Fruit fly (Drosophila melanogaster) whole organism, embryonic: ENCODE data around the gene tho2.
A peak's percentile ranks its signal among the peaks of the same experiment; 100 is the strongest.

Experiments used
- CG10366 ChIP-seq: fragments of 200-800 bp; sonication (Bioruptor generic); IDR thresholded peaks from 2 replicates; pipeline ENCODE4 v1.3.6; 2022; ENCODE audit warnings: missing biosample characterization, missing genetic modification characterization
- CG10979 ChIP-seq: fragments of 200-800 bp; sonication (Bioruptor generic); optimal IDR thresholded peaks from 2 replicates; lab custom pipeline; 2018; ENCODE audit warnings: missing biosample characterization, mild to moderate bottlenecking, missing genetic modification characterization, moderate library complexity
- CG11085 ChIP-seq: fragments of 200-800 bp; sonication (Bioruptor generic); IDR thresholded peaks from 2 replicates; pipeline ENCODE4 v1.3.6; 2022; ENCODE audit warnings: missing biosample characterization, missing genetic modification characterization
- CG11504 ChIP-seq: fragments of 200-800 bp; sonication (Bioruptor generic); optimal IDR thresholded peaks from 3 replicates; lab custom pipeline; 2019; ENCODE audit warnings: missing biosample characterization, mild to moderate bottlenecking, missing genetic modification characterization, moderate library complexity
- CG12659 ChIP-seq: fragments of 200-800 bp; sonication (Bioruptor generic); optimal IDR thresholded peaks from 3 replicates; lab custom pipeline; 2017; ENCODE audit warnings: mild to moderate bottlenecking, missing biosample characterization, missing genetic modification reagents, missing genetic modification characterization
- CG13123 ChIP-seq: fragments of 200-800 bp; sonication (Bioruptor generic); optimal IDR thresholded peaks from 2 replicates; lab custom pipeline; 2016; ENCODE audit warnings: missing biosample characterization, missing genetic modification characterization
- CG14710 ChIP-seq: fragments of 200-800 bp; sonication (Bioruptor generic); optimal IDR thresholded peaks from 3 replicates; lab custom pipeline; 2019; ENCODE audit warnings: missing biosample characterization, mild to moderate bottlenecking, missing genetic modification characterization, moderate library complexity
- CG17829 ChIP-seq: fragments of 200-800 bp; optimal IDR thresholded peaks from 2 replicates; lab custom pipeline; 2019; ENCODE audit warnings: missing biosample characterization, mild to moderate bottlenecking, missing genetic modification characterization, moderate library complexity
- CG18599 ChIP-seq: fragments of 200-800 bp; sonication (Bioruptor generic); optimal IDR thresholded peaks from 3 replicates; lab custom pipeline; 2017; ENCODE audit warnings: missing biosample characterization, missing genetic modification characterization, mild to moderate bottlenecking, moderate library complexity, missing genetic modification reagents
- CG18619 ChIP-seq: fragments of 200-800 bp; sonication (Bioruptor generic); optimal IDR thresholded peaks from 3 replicates; lab custom pipeline; 2017; ENCODE audit warnings: missing biosample characterization, mild to moderate bottlenecking, missing genetic modification characterization
- CG2120 ChIP-seq: fragments of 200-800 bp; sonication (Bioruptor generic); optimal IDR thresholded peaks from 3 replicates; lab custom pipeline; 2016; ENCODE audit warnings: missing biosample characterization, missing genetic modification characterization
- CG31365 ChIP-seq: fragments of 200-800 bp; sonication (Bioruptor generic); optimal IDR thresholded peaks from 2 replicates; lab custom pipeline; 2018; ENCODE audit warnings: missing biosample characterization, mild to moderate bottlenecking, missing genetic modification characterization
- CG34422 ChIP-seq: fragments of 200-800 bp; sonication (Bioruptor generic); IDR thresholded peaks from 3 replicates; pipeline ENCODE4 v1.3.6; 2022; ENCODE audit warnings: missing biosample characterization, missing genetic modification characterization
- CG4282 ChIP-seq: fragments of 200-800 bp; sonication (Bioruptor generic); optimal IDR thresholded peaks from 2 replicates; lab custom pipeline; 2016; ENCODE audit warnings: missing biosample characterization, missing genetic modification characterization
- CG5180 ChIP-seq: fragments of 200-800 bp; sonication (Bioruptor generic); optimal IDR thresholded peaks from 3 replicates; lab custom pipeline; 2017; ENCODE audit warnings: missing biosample characterization, missing genetic modification characterization, mild to moderate bottlenecking, moderate library complexity, missing genetic modification reagents
- CG6175 ChIP-seq: fragments of 200-800 bp; sonication (Bioruptor generic); IDR thresholded peaks from 3 replicates; pipeline ENCODE4 v1.3.6; 2022; ENCODE audit warnings: missing biosample characterization, missing genetic modification characterization
- CG6683 ChIP-seq: fragments of 200-800 bp; sonication (Bioruptor generic); optimal IDR thresholded peaks from 2 replicates; lab custom pipeline; 2017; ENCODE audit warnings: missing biosample characterization, mild to moderate bottlenecking, missing genetic modification characterization, missing genetic modification reagents
- CG6765 ChIP-seq: fragments of 200-800 bp; sonication (Bioruptor generic); optimal IDR thresholded peaks from 3 replicates; lab custom pipeline; 2017; ENCODE audit warnings: missing biosample characterization, mild to moderate bottlenecking, missing genetic modification characterization
- CG7271 ChIP-seq: fragments of 200-800 bp; sonication (Bioruptor generic); optimal IDR thresholded peaks from 2 replicates; lab custom pipeline; 2018; ENCODE audit warnings: missing biosample characterization, mild to moderate bottlenecking, missing genetic modification characterization, moderate library complexity
- CG8281 ChIP-seq: fragments of 200-800 bp; sonication (Bioruptor generic); optimal IDR thresholded peaks from 2 replicates; lab custom pipeline; 2018; ENCODE audit warnings: missing biosample characterization, mild to moderate bottlenecking, missing genetic modification characterization, moderate library complexity
- Dip3 ChIP-seq: fragments of 200-800 bp; sonication (Bioruptor generic); optimal IDR thresholded peaks from 3 replicates; lab custom pipeline; 2016; ENCODE audit warnings: missing biosample characterization, missing genetic modification characterization
- Dll ChIP-seq: fragments of 200-800 bp; sonication (Bioruptor generic); IDR thresholded peaks from 4 replicates; pipeline ENCODE4 v1.3.6; 2022; ENCODE audit warnings: missing biosample characterization, missing genetic modification characterization; ENCODE audit not compliant: partially characterized antibody
- Hmx ChIP-seq: fragments of 200-800 bp; sonication (Bioruptor generic); optimal IDR thresholded peaks from 2 replicates; lab custom pipeline; 2016; ENCODE audit warnings: missing biosample characterization, missing genetic modification characterization
- MTF-1 ChIP-seq: fragments of 200-800 bp; sonication (Bioruptor generic); optimal IDR thresholded peaks from 2 replicates; lab custom pipeline; 2018; ENCODE audit warnings: missing biosample characterization, mild to moderate bottlenecking, missing genetic modification characterization, borderline replicate concordance
- Med ChIP-seq: fragments of 200-800 bp; sonication (Bioruptor generic); peaks from one replicate; lab custom pipeline; 2016; ENCODE audit warnings: missing biosample characterization, missing genetic modification characterization, mild to moderate bottlenecking, inconsistent platforms, moderate library complexity
- NC2β ChIP-seq: fragments of 200-800 bp; sonication (Bioruptor generic); optimal IDR thresholded peaks from 2 replicates; lab custom pipeline; 2016; ENCODE audit warnings: missing biosample characterization, missing genetic modification characterization
- Nf-YB ChIP-seq: fragments of 200-800 bp; sonication (Bioruptor generic); optimal IDR thresholded peaks from 3 replicates; lab custom pipeline; 2019; ENCODE audit warnings: missing biosample characterization, mild to moderate bottlenecking, missing genetic modification characterization, moderate library complexity
- PHDP ChIP-seq: fragments of 200-800 bp; sonication (Bioruptor generic); optimal IDR thresholded peaks from 3 replicates; lab custom pipeline; 2018; ENCODE audit warnings: missing biosample characterization, mild to moderate bottlenecking, missing genetic modification characterization, moderate library complexity
- Usf ChIP-seq: fragments of 200-800 bp; sonication (Bioruptor generic); optimal IDR thresholded peaks from 2 replicates; lab custom pipeline; 2017; ENCODE audit warnings: missing genotype, missing biosample characterization, missing genetic modification characterization
- amos ChIP-seq: fragments of 200-800 bp; sonication (Bioruptor generic); IDR thresholded peaks from 2 replicates; pipeline ENCODE4 v1.3.6; 2022; ENCODE audit warnings: missing biosample characterization, missing genetic modification characterization; ENCODE audit not compliant: partially characterized antibody
- az2 ChIP-seq: fragments of 200-800 bp; sonication (Bioruptor generic); optimal IDR thresholded peaks from 3 replicates; lab custom pipeline; 2016; ENCODE audit warnings: missing biosample characterization, missing genetic modification characterization
- bab2 ChIP-seq: fragments of 200-800 bp; sonication (Bioruptor generic); optimal IDR thresholded peaks from 2 replicates; lab custom pipeline; 2016; ENCODE audit warnings: missing biosample characterization, missing genetic modification characterization
- bcd ChIP-seq: fragments of 200-800 bp; sonication (Bioruptor generic); optimal IDR thresholded peaks from 2 replicates; lab custom pipeline; 2017; ENCODE audit warnings: missing biosample characterization, mild to moderate bottlenecking, missing genetic modification characterization
- cas ChIP-seq: fragments of 200-800 bp; sonication (Bioruptor generic); IDR thresholded peaks from 2 replicates; pipeline ENCODE4 v1.3.6; 2022; ENCODE audit warnings: missing biosample characterization, missing genetic modification characterization
- cwo ChIP-seq: fragments of 200-800 bp; sonication (Bioruptor generic); optimal IDR thresholded peaks from 3 replicates; lab custom pipeline; 2017; ENCODE audit warnings: missing biosample characterization, missing genetic modification characterization, mild to moderate bottlenecking, moderate library complexity, missing genetic modification reagents
- dmrt99B ChIP-seq: fragments of 200-800 bp; sonication (Bioruptor generic); optimal IDR thresholded peaks from 2 replicates; lab custom pipeline; 2018; ENCODE audit warnings: missing biosample characterization, mild to moderate bottlenecking, missing genetic modification characterization, moderate library complexity
- eyg ChIP-seq: fragments of 200-800 bp; sonication (Bioruptor generic); optimal IDR thresholded peaks from 3 replicates; lab custom pipeline; 2016; ENCODE audit warnings: missing biosample characterization, missing genetic modification characterization
- fd102C ChIP-seq: fragments of 200-800 bp; sonication (Bioruptor generic); optimal IDR thresholded peaks from 2 replicates; lab custom pipeline; 2018; ENCODE audit warnings: missing biosample characterization, mild to moderate bottlenecking, missing genetic modification characterization, moderate library complexity
- gcm2 ChIP-seq: fragments of 200-800 bp; sonication (Bioruptor generic); optimal IDR thresholded peaks from 2 replicates; lab custom pipeline; 2016; ENCODE audit warnings: missing biosample characterization, missing genetic modification characterization
- gem ChIP-seq: fragments of 200-800 bp; sonication (Bioruptor generic); optimal IDR thresholded peaks from 2 replicates; lab custom pipeline; 2019; ENCODE audit warnings: missing biosample characterization, mild to moderate bottlenecking, missing genetic modification characterization, moderate library complexity
- gsb-n ChIP-seq: fragments of 200-800 bp; sonication (Bioruptor generic); optimal IDR thresholded peaks from 3 replicates; lab custom pipeline; 2018; ENCODE audit warnings: missing biosample characterization, mild to moderate bottlenecking, missing genetic modification characterization
- hb ChIP-seq: fragments of 200-800 bp; sonication (Bioruptor generic); IDR thresholded peaks from 3 replicates; pipeline ENCODE4 v1.3.6; 2022; ENCODE audit warnings: missing biosample characterization, missing genetic modification characterization; ENCODE audit not compliant: partially characterized antibody
- maf-S ChIP-seq: fragments of 200-800 bp; sonication (Bioruptor generic); optimal IDR thresholded peaks from 2 replicates; lab custom pipeline; 2016; ENCODE audit warnings: missing biosample characterization, missing genetic modification characterization
- odd ChIP-seq: fragments of 200-800 bp; sonication (Bioruptor generic); optimal IDR thresholded peaks from 2 replicates; lab custom pipeline; 2017; ENCODE audit warnings: missing biosample characterization, mild to moderate bottlenecking, missing genetic modification characterization
- rib ChIP-seq: fragments of 200-800 bp; sonication (Bioruptor generic); IDR thresholded peaks from 2 replicates; pipeline ENCODE4 v1.3.6; 2022; ENCODE audit warnings: missing biosample characterization, missing genetic modification characterization
- run ChIP-seq: fragments of 200-800 bp; sonication (Bioruptor generic); optimal IDR thresholded peaks from 3 replicates; lab custom pipeline; 2018; ENCODE audit warnings: missing biosample characterization, mild to moderate bottlenecking, missing genetic modification characterization
- slp2 ChIP-seq: fragments of 200-800 bp; sonication (Bioruptor generic); optimal IDR thresholded peaks from 2 replicates; lab custom pipeline; 2016; ENCODE audit warnings: missing biosample characterization, missing genetic modification characterization
- tup ChIP-seq: fragments of 200-800 bp; sonication (Bioruptor generic); optimal IDR thresholded peaks from 2 replicates; lab custom pipeline; 2016; ENCODE audit warnings: missing biosample characterization, mild to moderate bottlenecking, missing genetic modification characterization, moderate library complexity

Gene tho2

dm6 chr2L:2110350-2110888 is 34.6 kb downstream of the tho2 start:
- TF ChIP-seq CG11504 (tag; lab: Kevin White, UChicago) (peak; percentile 87), CG8281 (tag; lab: Kevin White, UChicago) (no peak), CG31365 (tag; lab: Kevin White, UChicago) (peak; percentile 87), rib (GFP tag; lab: Robert Waterston, UW) (no peak), gsb-n (tag; lab: Kevin White, UChicago) (no peak), CG10366 (GFP tag; lab: Robert Waterston, UW) (no peak), eyg (GFP tag; lab: Kevin White, UChicago) (no peak)

- TF ChIP-seq hb (GFP tag; lab: Robert Waterston, UW) (no peak), Usf (GFP tag; lab: Kevin White, UChicago) (no peak), MTF-1 (GFP tag; lab: Kevin White, UChicago) (no peak), az2 (GFP tag; lab: Kevin White, UChicago) (no peak), PHDP (no peak), Med (GFP tag; lab: Kevin White, UChicago) (peak; percentile 61), bab2 (no peak), CG6765 (GFP tag; lab: Kevin White, UChicago) (no peak), gem (tag; lab: Kevin White, UChicago) (no peak), amos (GFP tag; lab: Robert Waterston, UW) (peak; percentile 8; the same call in 1 of the 2 replicates), Hmx (no peak), CG13123 (no peak), tup (GFP tag; lab: Kevin White, UChicago) (no peak), maf-S (GFP tag; lab: Kevin White, UChicago) (no peak), CG14710 (tag; lab: Kevin White, UChicago) (no peak), CG17829 (no peak), CG18619 (GFP tag; lab: Kevin White, UChicago) (no peak), CG4282 (GFP tag; lab: Kevin White, UChicago) (no peak), Dll (no peak), CG11085 (GFP tag; lab: Robert Waterston, UW) (no peak), cas (GFP tag; lab: Robert Waterston, UW) (no peak), fd102C (no peak), CG34422 (GFP tag; lab: Robert Waterston, UW) (peak; percentile 19; the same call in 1 of the 3 replicates), bcd (GFP tag; lab: Kevin White, UChicago) (no peak), cwo (GFP tag; lab: Kevin White, UChicago) (no peak), CG7271 (tag; lab: Kevin White, UChicago) (no peak), run (tag; lab: Kevin White, UChicago) (no peak), CG6175 (no peak), gcm2 (GFP tag; lab: Kevin White, UChicago) (no peak), dmrt99B (no peak), CG18599 (no peak), CG5180 (GFP tag; lab: Kevin White, UChicago) (no peak), CG10979 (tag; lab: Kevin White, UChicago) (no peak), odd (GFP tag; lab: Kevin White, UChicago) (no peak), slp2 (GFP tag; lab: Kevin White, UChicago) (no peak), Nf-YB (no peak), CG2120 (GFP tag; lab: Kevin White, UChicago) (no peak), NC2β (no peak), CG12659 (no peak), Dip3 (no peak), CG6683 (GFP tag; lab: Kevin White, UChicago) (no peak)
Measured at dm6 chr2L:2109746-2110145, 35.2 kb downstream of the tho2 start, which contains the start of gene dpr3. TSS of gene dpr3 (minus strand) at chr2L:2109878.
